Worm (Caenorhabditis elegans) whole organism, L1 larva: ENCODE measurements around the gene pct-1.
A peak's percentile ranks its signal among the peaks of the same experiment; 100 is the strongest.

Experiments
- C16A3.4 ChIP-seq: fragments of 150-350 bp; optimal IDR thresholded peaks from 2 replicates; lab custom pipeline; 2014; ENCODE audit warnings: missing biosample characterization, missing genetic modification characterization
- aha-1 ChIP-seq: fragments of 150-350 bp; optimal IDR thresholded peaks from 2 replicates; lab custom pipeline; 2014; ENCODE audit warnings: missing biosample characterization, missing genetic modification characterization
- aly-2 ChIP-seq: fragments of 150-350 bp; optimal IDR thresholded peaks from 2 replicates; lab custom pipeline; 2014; ENCODE audit warnings: missing biosample characterization, missing genetic modification characterization
- ama-1 ChIP-seq: fragments of 150-350 bp; optimal IDR thresholded peaks from 2 replicates; lab custom pipeline; 2014
- blmp-1 ChIP-seq: fragments of 150-350 bp; optimal IDR thresholded peaks from 2 replicates; lab custom pipeline; 2014; ENCODE audit warnings: missing biosample characterization, missing genetic modification characterization
- ceh-8 ChIP-seq: fragments of 200-800 bp; sonication (Bioruptor generic); optimal IDR thresholded peaks from 2 replicates; lab custom pipeline; 2018; ENCODE audit warnings: mild to moderate bottlenecking, missing genetic modification characterization, moderate library complexity, missing compliant biosample characterization
- ceh-82 ChIP-seq, 3 experiments: fragments of 150-350 bp in 1 of 3; sonication (generic microtip) in 2 of 3; optimal IDR thresholded peaks; 2 replicates each; lab custom pipeline; 2014 to 2017; ENCODE audit warnings: missing biosample characterization in 3 of 3, missing genetic modification characterization in 3 of 3
- ceh-90 ChIP-seq: sonication (generic microtip); optimal IDR thresholded peaks from 2 replicates; lab custom pipeline; 2016; ENCODE audit warnings: missing genetic modification characterization, missing compliant biosample characterization
- efl-1 ChIP-seq, 4 experiments: fragments of 150-350 bp; optimal IDR thresholded peaks in 3 of 4; peaks in 1 of 4; 1 replicate in 1 of 4; 2 replicates in 3 of 4; lab custom pipeline; 2014; ENCODE audit warnings: missing biosample characterization in 2 of 4, missing genetic modification characterization in 2 of 4, missing genetic modification reagents in 2 of 4
- egl-27 ChIP-seq, 2 experiments: fragments of 150-350 bp in 1 of 2; sonication (generic microtip); optimal IDR thresholded peaks; 3 replicates each; lab custom pipeline; 2017 to 2018; ENCODE audit warnings: missing biosample characterization in 2 of 2, missing genetic modification characterization in 2 of 2, missing genetic modification reagents in 2 of 2
- elt-2 ChIP-seq: sonication (generic microtip); optimal IDR thresholded peaks from 2 replicates; lab custom pipeline; 2016; ENCODE audit warnings: missing genetic modification characterization, mild to moderate bottlenecking, inconsistent platforms, missing compliant biosample characterization, missing genetic modification reagents
- elt-3 ChIP-seq, 6 experiments: fragments of 150-350 bp in 1 of 6; sonication (generic microtip); optimal IDR thresholded peaks; 2 replicates each; lab custom pipeline; 2017 to 2018; ENCODE audit warnings: missing biosample characterization in 6 of 6, missing genetic modification characterization in 6 of 6, inconsistent platforms in 1 of 6
- fkh-4 ChIP-seq: sonication (generic microtip); optimal IDR thresholded peaks from 2 replicates; lab custom pipeline; 2016; ENCODE audit warnings: missing compliant biosample characterization, missing genetic modification characterization, borderline replicate concordance
- fkh-8 ChIP-seq: sonication (generic microtip); optimal IDR thresholded peaks from 2 replicates; lab custom pipeline; 2016; ENCODE audit warnings: mild to moderate bottlenecking, missing genetic modification characterization, missing compliant biosample characterization
- grh-1 ChIP-seq: fragments of 200-800 bp; sonication (Bioruptor generic); IDR thresholded peaks from 2 replicates; pipeline ENCODE4 v1.3.6; 2022; ENCODE audit warnings: missing genetic modification reagents, missing genetic modification characterization, missing compliant biosample characterization
- hlh-4 ChIP-seq: sonication (generic microtip); optimal IDR thresholded peaks from 2 replicates; lab custom pipeline; 2016; ENCODE audit warnings: mild to moderate bottlenecking, missing genetic modification characterization, missing compliant biosample characterization
- hpl-2 ChIP-seq: fragments of 150-350 bp; optimal IDR thresholded peaks from 2 replicates; lab custom pipeline; 2014; ENCODE audit warnings: missing biosample characterization, missing genetic modification reagents, missing genetic modification characterization
- irx-1 ChIP-seq: sonication (generic microtip); optimal IDR thresholded peaks from 2 replicates; lab custom pipeline; 2016; ENCODE audit warnings: missing genetic modification characterization, missing compliant biosample characterization
- isw-1 ChIP-seq: fragments of 200-800 bp; sonication (Bioruptor generic); IDR thresholded peaks from 2 replicates; pipeline ENCODE4 v1.3.6; 2022; ENCODE audit warnings: missing genetic modification characterization, missing compliant biosample characterization
- jun-1 ChIP-seq: fragments of 150-350 bp; optimal IDR thresholded peaks from 2 replicates; lab custom pipeline; 2014; ENCODE audit warnings: missing biosample characterization, missing genetic modification reagents, missing genetic modification characterization
- lin-14 ChIP-seq: fragments of 200-800 bp; sonication (Bioruptor generic); optimal IDR thresholded peaks from 2 replicates; lab custom pipeline; 2018; ENCODE audit warnings: mild to moderate bottlenecking, missing genetic modification characterization, moderate library complexity, missing compliant biosample characterization
- lin-35 ChIP-seq, 2 experiments: fragments of 150-350 bp; optimal IDR thresholded peaks; 2 replicates each; lab custom pipeline; 2014; ENCODE audit warnings: missing biosample characterization in 2 of 2, missing genetic modification characterization in 2 of 2, missing genetic modification reagents in 2 of 2
- lsy-2 ChIP-seq, 2 experiments: fragments of 150-350 bp; optimal IDR thresholded peaks; 2 replicates each; lab custom pipeline; 2014; ENCODE audit warnings: missing biosample characterization in 2 of 2, missing genetic modification characterization in 2 of 2
- mdl-1 ChIP-seq, 2 experiments: fragments of 150-350 bp; optimal IDR thresholded peaks; 2 replicates each; lab custom pipeline; 2014 to 2017; ENCODE audit warnings: missing biosample characterization in 2 of 2, missing genetic modification characterization in 2 of 2, inconsistent platforms in 1 of 2
- mep-1 ChIP-seq: fragments of 150-350 bp; optimal IDR thresholded peaks from 2 replicates; lab custom pipeline; 2014; ENCODE audit warnings: missing biosample characterization, missing genetic modification characterization
- nhr-11 ChIP-seq: fragments of 150-350 bp; optimal IDR thresholded peaks from 2 replicates; lab custom pipeline; 2014; ENCODE audit warnings: missing biosample characterization, missing genetic modification characterization
- nhr-12 ChIP-seq: sonication (generic microtip); optimal IDR thresholded peaks from 2 replicates; lab custom pipeline; 2017; ENCODE audit warnings: missing biosample characterization, missing genetic modification characterization
- nhr-19 ChIP-seq: fragments of 200-800 bp; sonication (Bioruptor generic); conservative IDR thresholded peaks from 2 replicates; pipeline ENCODE4 v1.3.6; 2022; ENCODE audit warnings: missing genetic modification characterization, missing compliant biosample characterization
- nhr-20 ChIP-seq: sonication (generic microtip); optimal IDR thresholded peaks from 2 replicates; lab custom pipeline; 2016; ENCODE audit warnings: mild to moderate bottlenecking, missing genetic modification characterization, missing compliant biosample characterization
- nhr-47 ChIP-seq: sonication (generic microtip); optimal IDR thresholded peaks from 2 replicates; lab custom pipeline; 2016; ENCODE audit warnings: mild to moderate bottlenecking, missing genetic modification characterization, moderate library complexity, missing compliant biosample characterization
- nhr-71 ChIP-seq: sonication (generic microtip); optimal IDR thresholded peaks from 2 replicates; lab custom pipeline; 2016; ENCODE audit warnings: mild to moderate bottlenecking, missing genetic modification characterization, moderate library complexity, missing compliant biosample characterization
- nhr-77 ChIP-seq: fragments of 150-350 bp; optimal IDR thresholded peaks from 2 replicates; lab custom pipeline; 2014; ENCODE audit warnings: missing biosample characterization, missing genetic modification characterization
- nhr-84 ChIP-seq: sonication (generic microtip); optimal IDR thresholded peaks from 2 replicates; lab custom pipeline; 2017; ENCODE audit warnings: missing biosample characterization, missing genetic modification characterization
- nhr-85 ChIP-seq: sonication (generic microtip); peaks from one replicate; lab custom pipeline; 2016; ENCODE audit warnings: missing genetic modification characterization, inconsistent platforms, missing compliant biosample characterization
- nhr-90 ChIP-seq: sonication (generic microtip); optimal IDR thresholded peaks from 2 replicates; lab custom pipeline; 2016; ENCODE audit warnings: mild to moderate bottlenecking, missing genetic modification characterization, missing compliant biosample characterization; ENCODE audit not compliant: poor library complexity
- rnt-1 ChIP-seq: sonication (generic microtip); optimal IDR thresholded peaks from 2 replicates; lab custom pipeline; 2016; ENCODE audit warnings: mild to moderate bottlenecking, missing genetic modification characterization, moderate library complexity, missing compliant biosample characterization
- skn-1 ChIP-seq: fragments of 150-350 bp; optimal IDR thresholded peaks from 2 replicates; lab custom pipeline; 2014; ENCODE audit warnings: missing biosample characterization, missing genetic modification characterization
- snu-23 ChIP-seq: sonication (generic microtip); optimal IDR thresholded peaks from 2 replicates; lab custom pipeline; 2016; ENCODE audit warnings: missing genetic modification characterization, missing compliant biosample characterization
- sup-37 ChIP-seq: fragments of 200-800 bp; sonication (Bioruptor generic); optimal IDR thresholded peaks from 2 replicates; lab custom pipeline; 2018; ENCODE audit warnings: mild to moderate bottlenecking, missing genetic modification characterization, missing compliant biosample characterization
- swsn-7 ChIP-seq: sonication (generic microtip); optimal IDR thresholded peaks from 2 replicates; lab custom pipeline; 2016; ENCODE audit warnings: missing genetic modification characterization, missing compliant biosample characterization
- tbx-2 ChIP-seq: sonication (generic microtip); optimal IDR thresholded peaks from 2 replicates; lab custom pipeline; 2016; ENCODE audit warnings: missing genetic modification characterization, missing compliant biosample characterization
- unc-130 ChIP-seq: fragments of 150-350 bp; optimal IDR thresholded peaks from 2 replicates; lab custom pipeline; 2017; ENCODE audit warnings: missing biosample characterization, missing genetic modification characterization, inconsistent platforms
- unc-62 ChIP-seq: fragments of 150-350 bp; optimal IDR thresholded peaks from 2 replicates; lab custom pipeline; 2014; ENCODE audit warnings: missing biosample characterization, missing genetic modification reagents, missing genetic modification characterization
- unc-86 ChIP-seq: sonication (generic microtip); optimal IDR thresholded peaks from 2 replicates; lab custom pipeline; 2016; ENCODE audit warnings: missing genetic modification characterization, missing compliant biosample characterization
- xbp-1 ChIP-seq: sonication (generic microtip); optimal IDR thresholded peaks from 2 replicates; lab custom pipeline; 2016; ENCODE audit warnings: missing genetic modification characterization, missing compliant biosample characterization
- zip-4 ChIP-seq: fragments of 200-800 bp; sonication (Bioruptor generic); optimal IDR thresholded peaks from 2 replicates; lab custom pipeline; 2018; ENCODE audit warnings: mild to moderate bottlenecking, missing genetic modification characterization, moderate library complexity, missing compliant biosample characterization

pct-1 gene

DNA sequence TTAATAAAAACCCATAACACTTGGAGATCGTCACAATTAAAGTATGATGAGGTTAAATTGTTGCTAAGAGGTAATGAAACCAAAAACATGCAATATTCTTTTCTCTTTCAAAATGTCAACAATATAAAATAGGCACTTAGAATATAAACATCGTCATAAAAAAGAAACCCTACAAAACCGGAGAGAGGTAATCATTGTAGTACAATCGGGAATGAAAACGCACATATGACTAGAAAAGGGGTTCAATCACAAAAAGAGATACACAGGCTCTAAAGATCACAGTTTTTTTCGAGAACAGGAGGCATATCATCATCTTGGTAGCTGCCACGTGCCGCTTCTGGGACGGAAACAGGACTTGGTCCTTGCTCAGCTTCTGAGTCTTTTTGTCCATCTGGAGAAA lies 50.2 kb downstream of the pct-1 start:
- TF ChIP-seq nhr-85 (tag; lab: Kevin White, UChicago) (peak; percentile 43), efl-1 (optimal IDR thresholded peaks at IDR 0.05; lab: Kevin White, UChicago) (no peak), efl-1 (GFP tag; optimal IDR thresholded peaks at IDR 0.05 in 1 of 2; lab: Kevin White, UChicago) (no peak)
- TF ChIP-seq, all 84 proteins: peak for 1

DNA sequence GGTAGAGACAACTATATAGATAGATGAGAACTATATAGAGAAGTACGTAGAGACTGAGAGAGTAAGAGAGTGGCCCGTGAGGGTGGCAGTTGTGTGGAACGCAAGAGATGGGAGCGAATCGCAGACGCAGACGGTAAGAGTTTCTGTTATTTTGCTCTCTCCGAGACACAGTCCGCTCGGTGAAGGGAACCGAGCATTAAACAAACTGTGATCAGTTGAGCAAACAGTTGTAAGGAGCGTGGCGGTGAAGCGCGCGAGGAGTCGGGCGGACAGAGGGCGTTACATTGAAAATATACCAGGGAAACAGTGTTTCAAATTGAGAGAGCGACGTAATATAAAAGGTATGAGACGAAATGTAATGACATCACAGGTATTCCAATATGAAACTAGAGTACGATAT lies 53.2 kb downstream of the pct-1 start:
- TF ChIP-seq mdl-1 (tag; optimal IDR thresholded peaks at IDR 0.05; lab: Kevin White, UChicago) (peak in 1 of 2 experiments; percentile 55), unc-130 (tag; lab: Kevin White, UChicago) (no peak), nhr-90 (peak; percentile 66), xbp-1 (peak; percentile 20), elt-2 (tag; lab: Kevin White, UChicago) (peak; percentile 76), lsy-2 (tag; optimal IDR thresholded peaks at IDR 0.05; lab: Kevin White, UChicago) (peak in 1 of 2 experiments; percentile 35), ceh-8 (no peak), nhr-20 (tag; lab: Kevin White, UChicago) (peak; percentile 87), lin-35 (GFP tag; optimal IDR thresholded peaks at IDR 0.05; lab: Kevin White, UChicago) (peak in 1 of 2 experiments; percentile 56), efl-1 (optimal IDR thresholded peaks at IDR 0.05; lab: Kevin White, UChicago) (peak; percentile 14 to 17), efl-1 (GFP tag; optimal IDR thresholded peaks at IDR 0.05 in 1 of 2; lab: Kevin White, UChicago) (no peak), tbx-2 (tag; lab: Kevin White, UChicago) (peak; percentile 63), snu-23 (GFP tag; lab: Kevin White, UChicago) (peak; percentile 43), nhr-11 (tag; lab: Kevin White, UChicago) (no peak), lin-14 (peak; percentile 82), egl-27 (tag; optimal IDR thresholded peaks at IDR 0.05; lab: Kevin White, UChicago) (peak in 1 of 2 experiments; percentile 15), ceh-90 (tag; lab: Kevin White, UChicago) (no peak), rnt-1 (tag; lab: Kevin White, UChicago) (peak; percentile 27), hlh-4 (no peak), nhr-19 (GFP tag; lab: Robert Waterston, UW) (peak; percentile 24), unc-62 (GFP tag; lab: Kevin White, UChicago) (no peak), nhr-85 (tag; lab: Kevin White, UChicago) (peak; percentile 85), sup-37 (GFP tag; lab: Kevin White, UChicago) (peak; percentile 11), nhr-12 (tag; lab: Kevin White, UChicago) (no peak), skn-1 (tag; lab: Kevin White, UChicago) (no peak), hpl-2 (GFP tag; lab: Kevin White, UChicago) (peak; percentile 16), elt-3 (tag; optimal IDR thresholded peaks at IDR 0.05; lab: Kevin White, UChicago) (peak in 2 of 6 experiments; percentile 20 to 22), nhr-71 (tag; lab: Kevin White, UChicago) (peak; percentile 68), swsn-7 (tag; lab: Kevin White, UChicago) (peak; percentile 51), nhr-47 (peak; percentile 39), nhr-77 (tag; lab: Kevin White, UChicago) (peak; percentile 58), jun-1 (peak; percentile 59)
- TF ChIP-seq, all 84 proteins: peak for 23

DNA sequence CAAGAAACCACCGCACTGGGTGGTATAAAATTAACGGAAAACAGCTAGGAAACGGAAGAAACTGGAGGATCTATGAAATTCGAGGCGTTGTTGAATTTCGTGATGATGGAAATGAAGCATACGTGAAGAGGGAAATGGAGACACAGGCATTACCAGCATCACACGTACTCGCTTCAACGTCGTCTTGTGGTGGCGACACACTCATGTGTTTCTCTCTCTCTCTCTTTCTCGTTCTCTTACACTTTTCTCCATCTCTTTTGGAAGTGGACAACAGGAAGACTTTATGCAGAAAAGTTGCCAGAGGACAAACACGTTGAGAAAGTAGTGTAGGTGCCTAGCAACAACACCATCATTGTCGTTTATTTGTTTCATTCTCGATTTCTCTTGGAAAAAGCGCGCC lies 56.1 kb downstream of the pct-1 start:
- TF ChIP-seq lin-14 (peak; percentile 78), aly-2 (tag; lab: Kevin White, UChicago) (no peak), fkh-8 (tag; lab: Kevin White, UChicago) (peak; percentile 81), ceh-82 (tag; optimal IDR thresholded peaks at IDR 0.05; lab: Kevin White, UChicago) (peak in 1 of 3 experiments; percentile 11), hpl-2 (GFP tag; lab: Kevin White, UChicago) (no peak), fkh-4 (tag; lab: Kevin White, UChicago) (no peak), efl-1 (optimal IDR thresholded peaks at IDR 0.05; lab: Kevin White, UChicago) (peak in 1 of 2 experiments; percentile 16), efl-1 (GFP tag; optimal IDR thresholded peaks at IDR 0.05 in 1 of 2; lab: Kevin White, UChicago) (no peak), irx-1 (tag; lab: Kevin White, UChicago) (peak; percentile 23), ama-1 (lab: Kevin White, UChicago) (no peak), nhr-47 (peak; percentile 34), snu-23 (GFP tag; lab: Kevin White, UChicago) (peak; percentile 45), rnt-1 (tag; lab: Kevin White, UChicago) (no peak), tbx-2 (tag; lab: Kevin White, UChicago) (peak; percentile 23), nhr-77 (tag; lab: Kevin White, UChicago) (no peak), grh-1 (GFP tag; lab: Robert Waterston, UW) (no peak), unc-86 (peak; percentile 33), nhr-71 (tag; lab: Kevin White, UChicago) (peak; percentile 63), zip-4 (no peak), lin-35 (GFP tag; optimal IDR thresholded peaks at IDR 0.05; lab: Kevin White, UChicago) (peak; percentile 23 to 47), blmp-1 (tag; lab: Kevin White, UChicago) (peak; percentile 75), lsy-2 (tag; optimal IDR thresholded peaks at IDR 0.05; lab: Kevin White, UChicago) (peak; percentile 10 to 56), swsn-7 (tag; lab: Kevin White, UChicago) (peak; percentile 40), aha-1 (tag; lab: Kevin White, UChicago) (no peak), nhr-11 (tag; lab: Kevin White, UChicago) (peak; percentile 16), C16A3.4 (tag; lab: Kevin White, UChicago) (peak; percentile 13), mep-1 (tag; lab: Kevin White, UChicago) (peak; percentile 37), isw-1 (no peak), mdl-1 (tag; optimal IDR thresholded peaks at IDR 0.05; lab: Kevin White, UChicago) (peak in 1 of 2 experiments; percentile 39), nhr-20 (tag; lab: Kevin White, UChicago) (peak; percentile 36), nhr-84 (tag; lab: Kevin White, UChicago) (no peak)
